Worm (Caenorhabditis elegans) whole organism, late embryonic: ENCODE results near the gene daf-38.
"Not testable (repeated sequence)": the region's sequence is repeated elsewhere in the genome, so short reads cannot be mapped to it uniquely, and the experiment has no call there.

ENCODE experiments used
- C08G9.2 ChIP-seq: sonication (generic microtip); optimal IDR thresholded peaks from 2 replicates; lab custom pipeline; 2016; ENCODE audit warnings: mild to moderate bottlenecking, missing genetic modification characterization, moderate library complexity, missing compliant biosample characterization
- C38D4.7 ChIP-seq: fragments of 200-800 bp; sonication (Bioruptor generic); optimal IDR thresholded peaks from 2 replicates; lab custom pipeline; 2018; ENCODE audit warnings: mild to moderate bottlenecking, missing genetic modification characterization, moderate library complexity, missing compliant biosample characterization
- K09A11.1 ChIP-seq: sonication (generic microtip); optimal IDR thresholded peaks from 2 replicates; lab custom pipeline; 2017; ENCODE audit warnings: antibody characterized with exemption, mild to moderate bottlenecking, missing genetic modification characterization, missing compliant biosample characterization; ENCODE audit not compliant: insufficient read depth
- T23F11.4 ChIP-seq: fragments of 200-800 bp; sonication (Bioruptor generic); optimal IDR thresholded peaks from 2 replicates; lab custom pipeline; 2018; ENCODE audit warnings: mild to moderate bottlenecking, missing genetic modification characterization, missing compliant biosample characterization
- ahr-1 ChIP-seq: sonication (generic microtip); optimal IDR thresholded peaks from 2 replicates; lab custom pipeline; 2016; ENCODE audit warnings: missing genetic modification characterization, missing compliant biosample characterization
- ama-1 ChIP-seq: fragments of 150-350 bp; optimal IDR thresholded peaks from 2 replicates; lab custom pipeline; 2014
- ceh-18 ChIP-seq: sonication (generic microtip); optimal IDR thresholded peaks from 2 replicates; lab custom pipeline; 2016; ENCODE audit warnings: missing genetic modification characterization, missing compliant biosample characterization
- ceh-19 ChIP-seq: fragments of 200-800 bp; sonication (Bioruptor generic); optimal IDR thresholded peaks from 2 replicates; lab custom pipeline; 2018; ENCODE audit warnings: mild to moderate bottlenecking, missing genetic modification characterization, missing compliant biosample characterization
- ceh-31 ChIP-seq: sonication (generic microtip); optimal IDR thresholded peaks from 2 replicates; lab custom pipeline; 2016; ENCODE audit warnings: missing genetic modification characterization, missing compliant biosample characterization
- ceh-6 ChIP-seq: fragments of 200-800 bp; sonication (Bioruptor generic); optimal IDR thresholded peaks from 2 replicates; lab custom pipeline; 2018; ENCODE audit warnings: mild to moderate bottlenecking, missing genetic modification characterization, missing compliant biosample characterization
- dmd-4 ChIP-seq: sonication (generic microtip); optimal IDR thresholded peaks from 2 replicates; lab custom pipeline; 2016; ENCODE audit warnings: borderline replicate concordance, missing genetic modification characterization, missing compliant biosample characterization
- dve-1 ChIP-seq: sonication (generic microtip); optimal IDR thresholded peaks from 2 replicates; lab custom pipeline; 2017; ENCODE audit warnings: antibody characterized with exemption, mild to moderate bottlenecking, missing genetic modification characterization, missing compliant biosample characterization
- elt-2 ChIP-seq: sonication (generic microtip); optimal IDR thresholded peaks from 2 replicates; lab custom pipeline; 2016; ENCODE audit warnings: missing genetic modification reagents, missing genetic modification characterization, missing compliant biosample characterization
- elt-4 ChIP-seq: sonication (generic microtip); optimal IDR thresholded peaks from 2 replicates; lab custom pipeline; 2016; ENCODE audit warnings: missing genetic modification characterization, missing compliant biosample characterization
- eyg-1 ChIP-seq: sonication (generic microtip); optimal IDR thresholded peaks from 2 replicates; lab custom pipeline; 2016; ENCODE audit warnings: missing genotype, missing genetic modification characterization, missing compliant biosample characterization
- gmeb-2 ChIP-seq: sonication (generic microtip); optimal IDR thresholded peaks from 2 replicates; lab custom pipeline; 2016; ENCODE audit warnings: missing genetic modification characterization, inconsistent platforms, missing compliant biosample characterization
- hlh-13 ChIP-seq: fragments of 200-800 bp; sonication (Bioruptor generic); optimal IDR thresholded peaks from 2 replicates; lab custom pipeline; 2018; ENCODE audit warnings: mild to moderate bottlenecking, missing genetic modification characterization, missing compliant biosample characterization
- hlh-8 ChIP-seq: sonication (generic microtip); optimal IDR thresholded peaks from 2 replicates; lab custom pipeline; 2016; ENCODE audit warnings: missing genotype, missing genetic modification characterization, missing compliant biosample characterization
- lin-11 ChIP-seq: fragments of 200-800 bp; sonication (Bioruptor generic); optimal IDR thresholded peaks from 2 replicates; lab custom pipeline; 2018; ENCODE audit warnings: mild to moderate bottlenecking, missing genetic modification characterization, missing compliant biosample characterization
- madf-2 ChIP-seq: sonication (generic microtip); optimal IDR thresholded peaks from 2 replicates; lab custom pipeline; 2017; ENCODE audit warnings: missing genetic modification characterization, missing compliant biosample characterization
- nfya-1 ChIP-seq: sonication (generic microtip); optimal IDR thresholded peaks from 2 replicates; lab custom pipeline; 2017; ENCODE audit warnings: missing genetic modification characterization, mild to moderate bottlenecking, missing compliant biosample characterization, antibody characterized with exemption, moderate library complexity
- nhr-11 ChIP-seq: fragments of 150-350 bp; optimal IDR thresholded peaks from 2 replicates; lab custom pipeline; 2014; ENCODE audit warnings: missing biosample characterization, missing genetic modification characterization
- odd-2 ChIP-seq: sonication (generic microtip); optimal IDR thresholded peaks from 2 replicates; lab custom pipeline; 2017; ENCODE audit warnings: antibody characterized with exemption, mild to moderate bottlenecking, missing genetic modification characterization, missing compliant biosample characterization
- pax-1 ChIP-seq: fragments of 150-350 bp; optimal IDR thresholded peaks from 2 replicates; lab custom pipeline; 2014; ENCODE audit warnings: missing biosample characterization, missing genetic modification characterization
- pha-2 ChIP-seq: sonication (generic microtip); optimal IDR thresholded peaks from 2 replicates; lab custom pipeline; 2017; ENCODE audit warnings: mild to moderate bottlenecking, missing genetic modification characterization, missing compliant biosample characterization
- pha-4 ChIP-seq: fragments of 150-350 bp; optimal IDR thresholded peaks from 2 replicates; lab custom pipeline; 2018; ENCODE audit warnings: missing biosample characterization, missing genetic modification reagents, missing genetic modification characterization
- pqm-1 ChIP-seq: sonication (generic microtip); optimal IDR thresholded peaks from 2 replicates; lab custom pipeline; 2016; ENCODE audit warnings: missing genetic modification characterization, missing compliant biosample characterization
- rnt-1 ChIP-seq: sonication (generic microtip); optimal IDR thresholded peaks from 2 replicates; lab custom pipeline; 2016; ENCODE audit warnings: missing genetic modification characterization, missing compliant biosample characterization
- sox-4 ChIP-seq: sonication (generic microtip); optimal IDR thresholded peaks from 2 replicates; lab custom pipeline; 2017; ENCODE audit warnings: mild to moderate bottlenecking, missing genetic modification characterization, inconsistent platforms, missing compliant biosample characterization
- syd-9 ChIP-seq: sonication (generic microtip); optimal IDR thresholded peaks from 2 replicates; lab custom pipeline; 2016; ENCODE audit warnings: mild to moderate bottlenecking, missing genetic modification characterization, moderate library complexity, missing compliant biosample characterization
- tbx-2 ChIP-seq: sonication (generic microtip); optimal IDR thresholded peaks from 2 replicates; lab custom pipeline; 2016; ENCODE audit warnings: missing genetic modification characterization, missing compliant biosample characterization
- tbx-7 ChIP-seq: sonication (generic microtip); optimal IDR thresholded peaks from 2 replicates; lab custom pipeline; 2016; ENCODE audit warnings: missing genotype, missing genetic modification characterization, missing compliant biosample characterization
- ttx-3 ChIP-seq: sonication (generic microtip); optimal IDR thresholded peaks from 2 replicates; lab custom pipeline; 2016; ENCODE audit warnings: missing genetic modification reagents, missing genetic modification characterization, missing compliant biosample characterization
- unc-42 ChIP-seq: sonication (generic microtip); optimal IDR thresholded peaks from 2 replicates; lab custom pipeline; 2016; ENCODE audit warnings: missing genotype, missing genetic modification characterization, missing compliant biosample characterization
- unc-55 ChIP-seq: sonication (generic microtip); optimal IDR thresholded peaks from 2 replicates; lab custom pipeline; 2017; ENCODE audit warnings: missing biosample characterization, missing genetic modification reagents, missing genetic modification characterization
- unc-86 ChIP-seq: sonication (generic microtip); optimal IDR thresholded peaks from 2 replicates; lab custom pipeline; 2016; ENCODE audit warnings: missing genetic modification characterization, missing compliant biosample characterization
- ztf-16 ChIP-seq: sonication (generic microtip); optimal IDR thresholded peaks from 2 replicates; lab custom pipeline; 2017; ENCODE audit warnings: missing genetic modification characterization, missing compliant biosample characterization

Gene daf-38

ce11 chrIV:15819759-15820158, at the start of gene daf-38:
Gene daf-38, plus strand, starts transcription at chrIV:15820059.
- TF ChIP-seq C38D4.7 (GFP tag; lab: Kevin White, UChicago) (no peak), ahr-1 (tag; lab: Kevin White, UChicago) (no peak), pax-1 (tag; lab: Kevin White, UChicago) (no peak), tbx-7 (tag; lab: Kevin White, UChicago) (no peak), unc-86 (tag; lab: Kevin White, UChicago) (no peak), ceh-18 (no peak), ceh-19 (GFP tag; lab: Kevin White, UChicago) (no peak), ceh-31 (tag; lab: Kevin White, UChicago) (no peak), ceh-6 (GFP tag; lab: Kevin White, UChicago) (no peak), T23F11.4 (no peak), eyg-1 (tag; lab: Kevin White, UChicago) (no peak), elt-2 (tag; lab: Kevin White, UChicago) (no peak)

- TF ChIP-seq ceh-18; gmeb-2 (tag; lab: Kevin White, UChicago); dmd-4: not testable (repeated sequence)
Measured at ce11 chrIV:15790846-15791245, 29.0 kb upstream of the daf-38 start, which contains the start of gene Y105C5A.1273. Gene Y105C5A.1273, plus strand, starts transcription at chrIV:15791146.

- TF ChIP-seq tbx-2 (tag; lab: Kevin White, UChicago) (no peak), hlh-8 (tag; lab: Kevin White, UChicago) (no peak), nhr-11 (tag; lab: Kevin White, UChicago) (no peak), pha-4 (tag; lab: Kevin White, UChicago) (no peak), ztf-16 (no peak), C08G9.2 (no peak), pha-2 (no peak), C38D4.7 (GFP tag; lab: Kevin White, UChicago) (no peak), ama-1 (lab: Kevin White, UChicago) (no peak), elt-4 (tag; lab: Kevin White, UChicago) (no peak), sox-4 (no peak), pqm-1 (tag; lab: Kevin White, UChicago) (no peak), unc-55 (no peak), eyg-1 (tag; lab: Kevin White, UChicago) (no peak), gmeb-2 (tag; lab: Kevin White, UChicago) (no peak), dve-1 (tag; lab: Kevin White, UChicago) (no peak), nfya-1 (no peak), madf-2 (tag; lab: Kevin White, UChicago) (no peak)
Measured at ce11 chrIV:15793213-15793612, 26.6 kb upstream of the daf-38 start.

- TF ChIP-seq odd-2 (tag; lab: Kevin White, UChicago) (no peak), ttx-3 (no peak), rnt-1 (tag; lab: Kevin White, UChicago) (no peak), syd-9 (no peak), lin-11 (no peak), hlh-13 (GFP tag; lab: Kevin White, UChicago) (no peak), K09A11.1 (tag; lab: Kevin White, UChicago) (no peak), tbx-2 (tag; lab: Kevin White, UChicago) (no peak), ceh-19 (GFP tag; lab: Kevin White, UChicago) (no peak), ceh-31 (tag; lab: Kevin White, UChicago) (no peak)
Measured at ce11 chrIV:15794007-15794406, 25.9 kb upstream of the daf-38 start.

ce11 chrIV:15814044-15814443, 5.8 kb upstream of the daf-38 start:
- TF ChIP-seq pqm-1 (tag; lab: Kevin White, UChicago) (no peak), unc-42 (peak; percentile 3)
- TF ChIP-seq, all 69 proteins: peak for 1
